Fruit fly (Drosophila melanogaster): ENCODE data around the gene nes.

nes gene

DNA sequence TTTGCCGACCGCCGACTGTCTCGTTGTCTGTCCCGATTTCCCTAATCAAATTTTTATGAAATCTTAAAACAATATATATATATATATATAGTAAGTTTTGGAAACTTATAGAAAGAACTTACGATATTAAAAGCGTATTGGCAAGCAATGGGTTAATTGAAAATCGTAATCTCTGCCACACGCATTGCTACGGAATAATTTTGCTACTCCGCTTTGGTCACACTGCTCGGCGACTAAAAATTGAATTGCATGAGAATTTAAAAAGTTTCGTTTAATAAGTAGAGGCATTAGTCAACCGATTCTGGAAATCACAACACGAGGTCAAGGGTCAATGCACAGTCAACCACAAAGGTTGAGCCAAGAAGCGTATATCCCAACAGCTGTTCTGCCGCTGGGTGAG, 734 bp upstream of the nes start, which contains the start of gene Bet1 (continued):
- TF ChIP-seq HmgD (GFP tag; optimal IDR thresholded peaks at IDR 0.05), result no peak
- no peak for TF ChIP-seq ind (GFP tag; optimal IDR thresholded peaks at IDR 0.05)
- 0 out of 2 replicates have a peak, but pooled peaks have one; percentile 21 for TF ChIP-seq bbx (GFP tag; IDR thresholded peaks at IDR 0.05; ENCODE audit: partially characterized antibody)
- TF ChIP-seq rib (GFP tag; IDR thresholded peaks at IDR 0.05), result no peak
- TF ChIP-seq kay (GFP tag; optimal IDR thresholded peaks at IDR 0.05), result no peak
- peak; percentile 55; the same call in 1 of the 2 replicates for TF ChIP-seq CG32532 (GFP tag; IDR thresholded peaks at IDR 0.05)
- TF ChIP-seq bcd (GFP tag; optimal IDR thresholded peaks at IDR 0.05), result no peak
- TF ChIP-seq Eip74EF (GFP tag; optimal IDR thresholded peaks at IDR 0.05), result no peak
- no peak for TF ChIP-seq CG11696 (GFP tag; IDR thresholded peaks at IDR 0.05)
- TF ChIP-seq CG8281 (tag; optimal IDR thresholded peaks at IDR 0.05), result no peak
- TF ChIP-seq jumu (GFP tag; optimal IDR thresholded peaks at IDR 0.05), result no peak
- no peak for TF ChIP-seq CG18599 (GFP tag; optimal IDR thresholded peaks at IDR 0.05)
- no peak for TF ChIP-seq HLH3B (GFP tag; IDR thresholded peaks at IDR 0.05)
- no peak for TF ChIP-seq exex (tag; optimal IDR thresholded peaks at IDR 0.05)
- peak; percentile 13 for TF ChIP-seq CG10209 (GFP tag; optimal IDR thresholded peaks at IDR 0.05)
- no peak for TF ChIP-seq CG6765 (GFP tag; optimal IDR thresholded peaks at IDR 0.05)
- no peak for TF ChIP-seq twi (tag; optimal IDR thresholded peaks at IDR 0.05)
- no peak for TF ChIP-seq CG2202 (tag; optimal IDR thresholded peaks at IDR 0.05)
- peak; percentile 54 for TF ChIP-seq MESR4 (GFP tag; optimal IDR thresholded peaks at IDR 0.05)
- no peak for TF ChIP-seq CG12071 (GFP tag; optimal IDR thresholded peaks at IDR 0.05)
- no peak for TF ChIP-seq CG2889 (GFP tag; IDR thresholded peaks at IDR 0.05)
- no peak for TF ChIP-seq ttk (GFP tag; IDR thresholded peaks at IDR 0.05)
- no peak for TF ChIP-seq CG1024 (GFP tag; IDR thresholded peaks at IDR 0.05)
- TF ChIP-seq mam (GFP tag; optimal IDR thresholded peaks at IDR 0.05), result no peak
- TF ChIP-seq CG13775 (GFP tag; optimal IDR thresholded peaks at IDR 0.05), result peak; percentile 25
- TF ChIP-seq p53 (GFP tag; optimal IDR thresholded peaks at IDR 0.05), result no peak
- TF ChIP-seq vnd (GFP tag; IDR thresholded peaks at IDR 0.05; ENCODE audit: partially characterized antibody), result no peak
- TF ChIP-seq Hsf (GFP tag; optimal IDR thresholded peaks at IDR 0.05), result no peak
- no peak for TF ChIP-seq Gug (GFP tag; IDR thresholded peaks at IDR 0.05)
- TF ChIP-seq CG9727 (GFP tag; optimal IDR thresholded peaks at IDR 0.05), result no peak
- TF ChIP-seq ab (GFP tag; optimal IDR thresholded peaks at IDR 0.05), result no peak
- TF ChIP-seq shn (GFP tag; optimal IDR thresholded peaks at IDR 0.05), result no peak
- TF ChIP-seq CG10979 (tag; optimal IDR thresholded peaks at IDR 0.05), result no peak
- TF ChIP-seq C15 (GFP tag; IDR thresholded peaks at IDR 0.05), result no peak
- TF ChIP-seq CG10431 (GFP tag; optimal IDR thresholded peaks at IDR 0.05), result no peak
- TF ChIP-seq stwl (tag; optimal IDR thresholded peaks at IDR 0.05), result peak; percentile 53
- TF ChIP-seq CG13624 (GFP tag; optimal IDR thresholded peaks at IDR 0.05), result no peak
- no peak for TF ChIP-seq da (GFP tag; optimal IDR thresholded peaks at IDR 0.05)
- no peak for TF ChIP-seq CG7271 (tag; optimal IDR thresholded peaks at IDR 0.05)
- no peak for TF ChIP-seq lilli (GFP tag; optimal IDR thresholded peaks at IDR 0.05)
- no peak for TF ChIP-seq pho (GFP tag; optimal IDR thresholded peaks at IDR 0.05)
- TF ChIP-seq zfh1 (GFP tag; IDR thresholded peaks at IDR 0.05), result no peak
- TF ChIP-seq CG15011 (GFP tag; optimal IDR thresholded peaks at IDR 0.05), result no peak
- TF ChIP-seq CG12104 (GFP tag; optimal IDR thresholded peaks at IDR 0.05), result no peak
- 0 out of 2 replicates have a peak, but pooled peaks have one; percentile 24 for TF ChIP-seq CG3847 (GFP tag; IDR thresholded peaks at IDR 0.05)
- TF ChIP-seq luna (GFP tag; optimal IDR thresholded peaks at IDR 0.05), result no peak
- no peak for TF ChIP-seq tio (GFP tag; optimal IDR thresholded peaks at IDR 0.05)
- TF ChIP-seq run (tag; optimal IDR thresholded peaks at IDR 0.05), result no peak
- TF ChIP-seq slbo (GFP tag; IDR thresholded peaks at IDR 0.05), result peak; percentile 58
- no peak for TF ChIP-seq crc (GFP tag; optimal IDR thresholded peaks at IDR 0.05)
- TF ChIP-seq gro (GFP tag; optimal IDR thresholded peaks at IDR 0.05), result no peak
- TF ChIP-seq CG31441 (GFP tag; IDR thresholded peaks at IDR 0.05), result no peak

All from whole organism, embryonic.